Worm (Caenorhabditis elegans) whole organism, L3 larva: ENCODE data around the gene R10D12.1.

Experiments used
- R02D3.7 ChIP-seq: fragments of 150-350 bp; optimal IDR thresholded peaks from 2 replicates; lab custom pipeline; 2014; ENCODE audit warnings: missing biosample characterization, missing genetic modification characterization
- nhr-25 ChIP-seq: sonication (generic microtip); optimal IDR thresholded peaks from 2 replicates; lab custom pipeline; 2017; ENCODE audit warnings: missing biosample characterization, missing genetic modification characterization
- nhr-76 ChIP-seq: fragments of 150-350 bp; sonication (generic microtip); optimal IDR thresholded peaks from 5 replicates; lab custom pipeline; 2014; ENCODE audit warnings: missing biosample characterization, missing genetic modification characterization
- nhr-77 ChIP-seq: fragments of 150-350 bp; optimal IDR thresholded peaks from 2 replicates; lab custom pipeline; 2014; ENCODE audit warnings: missing biosample characterization, missing genetic modification characterization
- skn-1 ChIP-seq: fragments of 150-350 bp; optimal IDR thresholded peaks from 2 replicates; lab custom pipeline; 2014; ENCODE audit warnings: missing biosample characterization, missing genetic modification characterization

DNA sequence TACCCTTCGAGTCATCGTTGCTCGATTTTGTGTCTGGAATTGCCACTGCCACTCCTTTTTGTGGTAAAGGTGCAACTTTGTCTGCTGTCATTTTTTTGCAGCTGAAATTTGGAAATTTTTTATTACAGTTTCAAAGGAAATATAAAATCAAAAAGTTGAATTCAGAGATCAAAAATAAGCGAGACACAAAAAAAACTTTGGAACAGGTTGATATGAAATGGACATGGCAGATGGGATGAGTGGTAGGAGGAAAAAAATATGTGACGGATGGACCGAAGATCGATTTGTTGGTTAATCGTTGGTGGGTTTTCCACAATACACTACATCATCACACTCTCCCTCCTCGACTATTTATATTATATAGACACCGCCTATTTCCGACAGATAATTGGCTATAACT is at the start of gene R10D12.1:
- TF ChIP-seq nhr-77 (tag; lab: Kevin White, UChicago), result no peak
- no peak for TF ChIP-seq R02D3.7 (tag; lab: Kevin White, UChicago)
- no peak for TF ChIP-seq nhr-25 (tag; lab: Kevin White, UChicago)
- no peak for TF ChIP-seq nhr-76
- no peak for TF ChIP-seq skn-1 (tag; lab: Kevin White, UChicago)
